Worm (Caenorhabditis elegans) whole organism, midembryonic: ENCODE results near the gene gst-26.

ENCODE experiments used
- T22C8.4 ChIP-seq: fragments of 200-800 bp; sonication (Bioruptor generic); IDR thresholded peaks from 2 replicates; pipeline ENCODE4 v1.3.6; 2022; ENCODE audit warnings: missing genetic modification characterization, missing compliant biosample characterization
- cog-1 ChIP-seq: sonication (generic microtip); optimal IDR thresholded peaks from 2 replicates; lab custom pipeline; 2016; ENCODE audit warnings: missing genetic modification characterization, missing compliant biosample characterization
- flt-1 ChIP-seq: fragments of 200-800 bp; sonication (Bioruptor generic); IDR thresholded peaks from 2 replicates; pipeline ENCODE4 v1.3.6; 2022; ENCODE audit warnings: missing genetic modification characterization, missing compliant biosample characterization
- klf-2 ChIP-seq: fragments of 200-800 bp; sonication (Bioruptor generic); conservative IDR thresholded peaks from 2 replicates; pipeline ENCODE4 v1.3.6; 2022; ENCODE audit warnings: missing genetic modification reagents, missing genetic modification characterization, missing compliant biosample characterization
- med-1 ChIP-seq: sonication (generic microtip); optimal IDR thresholded peaks from 2 replicates; lab custom pipeline; 2017; ENCODE audit warnings: missing genetic modification characterization, mild to moderate bottlenecking, missing compliant biosample characterization, antibody characterized with exemption, missing genetic modification reagents; ENCODE audit not compliant: insufficient read depth
- ref-1 ChIP-seq: fragments of 200-800 bp; sonication (Bioruptor generic); conservative IDR thresholded peaks from 2 replicates; pipeline ENCODE4 v1.3.6; 2022; ENCODE audit warnings: missing genetic modification reagents, missing genetic modification characterization, missing compliant biosample characterization
- tab-1 ChIP-seq: fragments of 200-800 bp; sonication (Bioruptor generic); IDR thresholded peaks from 2 replicates; pipeline ENCODE4 v1.3.6; 2022; ENCODE audit warnings: missing genetic modification characterization, missing compliant biosample characterization
- ztf-23 ChIP-seq: fragments of 200-800 bp; sonication (Bioruptor generic); IDR thresholded peaks from 2 replicates; pipeline ENCODE4 v1.3.6; 2022; ENCODE audit warnings: missing genetic modification reagents, missing genetic modification characterization, missing compliant biosample characterization
- ztf-29 ChIP-seq: fragments of 200-800 bp; sonication (Bioruptor generic); IDR thresholded peaks from 2 replicates; pipeline ENCODE4 v1.3.6; 2022; ENCODE audit warnings: missing genetic modification reagents, missing genetic modification characterization, missing compliant biosample characterization

DNA sequence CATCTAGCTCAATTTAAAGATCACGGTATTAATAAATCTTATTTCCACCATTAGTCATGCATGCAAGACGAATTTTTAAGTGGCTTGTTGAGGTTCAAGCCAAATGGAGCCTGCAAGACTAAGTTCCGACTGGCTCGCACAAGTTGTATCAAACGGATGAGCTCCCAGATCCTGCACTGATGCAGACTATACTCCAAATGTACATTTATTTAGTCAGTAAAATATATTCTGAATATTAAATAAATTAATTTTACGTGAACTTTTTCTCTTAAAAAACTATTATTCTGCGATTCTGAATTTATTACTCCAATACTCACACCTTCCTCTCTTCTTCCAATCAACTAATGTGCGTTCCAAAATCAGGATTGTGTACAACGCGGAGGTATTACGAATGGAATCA is 11.3 kb upstream of the gst-26 start, which contains the start of gene Y53F4B.36:
- TF ChIP-seq T22C8.4 (no peak), flt-1 (GFP tag; lab: Robert Waterston, UW) (no peak), med-1 (GFP tag; lab: Kevin White, UChicago) (no peak), klf-2 (GFP tag; lab: Robert Waterston, UW) (no peak), ref-1 (GFP tag; lab: Robert Waterston, UW) (no peak), cog-1 (no peak), tab-1 (GFP tag; lab: Robert Waterston, UW) (no peak), ztf-29 (GFP tag; lab: Robert Waterston, UW) (no peak), ztf-23 (GFP tag; lab: Robert Waterston, UW) (no peak)
